Worm (Caenorhabditis elegans) whole organism, L1 larva: ENCODE measurements around the gene T02H6.10.

Source experiments
- C04F5.9 ChIP-seq: sonication (generic microtip); optimal IDR thresholded peaks from 2 replicates; lab custom pipeline; 2016; ENCODE audit warnings: missing genetic modification characterization, missing compliant biosample characterization
- C16A3.4 ChIP-seq: fragments of 150-350 bp; optimal IDR thresholded peaks from 2 replicates; lab custom pipeline; 2014; ENCODE audit warnings: missing biosample characterization, missing genetic modification characterization
- C34B4.2 ChIP-seq: sonication (generic microtip); optimal IDR thresholded peaks from 2 replicates; lab custom pipeline; 2017; ENCODE audit warnings: mild to moderate bottlenecking, missing genetic modification characterization, missing compliant biosample characterization
- F16B12.6 ChIP-seq: fragments of 150-350 bp; optimal IDR thresholded peaks from 2 replicates; lab custom pipeline; 2014; ENCODE audit warnings: missing biosample characterization, missing genetic modification characterization
- Y116A8C.19 ChIP-seq: sonication (generic microtip); optimal IDR thresholded peaks from 2 replicates; lab custom pipeline; 2016; ENCODE audit warnings: missing compliant biosample characterization, missing genetic modification characterization, borderline replicate concordance
- blmp-1 ChIP-seq: fragments of 150-350 bp; optimal IDR thresholded peaks from 2 replicates; lab custom pipeline; 2014; ENCODE audit warnings: missing biosample characterization, missing genetic modification characterization
- ceh-63 ChIP-seq: fragments of 200-800 bp; sonication (Bioruptor generic); optimal IDR thresholded peaks from 2 replicates; lab custom pipeline; 2018; ENCODE audit warnings: mild to moderate bottlenecking, missing genetic modification characterization, missing compliant biosample characterization
- dpl-1 ChIP-seq, 3 experiments: fragments of 150-350 bp in 2 of 3; sonication (generic microtip) in 1 of 3; optimal IDR thresholded peaks; 2 replicates each; lab custom pipeline; 2014 to 2017; ENCODE audit warnings: missing biosample characterization in 3 of 3, missing genetic modification characterization in 3 of 3, missing genetic modification reagents in 3 of 3
- dsc-1 ChIP-seq: sonication (generic microtip); optimal IDR thresholded peaks from 2 replicates; lab custom pipeline; 2016; ENCODE audit warnings: mild to moderate bottlenecking, missing genetic modification characterization, missing compliant biosample characterization
- egl-13 ChIP-seq: sonication (generic microtip); optimal IDR thresholded peaks from 2 replicates; lab custom pipeline; 2016; ENCODE audit warnings: missing genotype, missing genetic modification reagents, missing genetic modification characterization, missing compliant biosample characterization
- elt-3 ChIP-seq, 6 experiments: fragments of 150-350 bp in 1 of 6; sonication (generic microtip); optimal IDR thresholded peaks; 2 replicates each; lab custom pipeline; 2017 to 2018; ENCODE audit warnings: missing biosample characterization in 6 of 6, missing genetic modification characterization in 6 of 6, inconsistent platforms in 1 of 6
- ets-5 ChIP-seq: fragments of 200-800 bp; sonication (Bioruptor generic); IDR thresholded peaks from 2 replicates; pipeline ENCODE4 v1.3.6; 2022; ENCODE audit warnings: missing genetic modification characterization, missing compliant biosample characterization
- fkh-4 ChIP-seq: sonication (generic microtip); optimal IDR thresholded peaks from 2 replicates; lab custom pipeline; 2016; ENCODE audit warnings: missing compliant biosample characterization, missing genetic modification characterization, borderline replicate concordance
- fkh-8 ChIP-seq: sonication (generic microtip); optimal IDR thresholded peaks from 2 replicates; lab custom pipeline; 2016; ENCODE audit warnings: mild to moderate bottlenecking, missing genetic modification characterization, missing compliant biosample characterization
- grh-1 ChIP-seq: fragments of 200-800 bp; sonication (Bioruptor generic); IDR thresholded peaks from 2 replicates; pipeline ENCODE4 v1.3.6; 2022; ENCODE audit warnings: missing genetic modification reagents, missing genetic modification characterization, missing compliant biosample characterization
- hlh-4 ChIP-seq: sonication (generic microtip); optimal IDR thresholded peaks from 2 replicates; lab custom pipeline; 2016; ENCODE audit warnings: mild to moderate bottlenecking, missing genetic modification characterization, missing compliant biosample characterization
- hpl-2 ChIP-seq: fragments of 150-350 bp; optimal IDR thresholded peaks from 2 replicates; lab custom pipeline; 2014; ENCODE audit warnings: missing biosample characterization, missing genetic modification reagents, missing genetic modification characterization
- irx-1 ChIP-seq: sonication (generic microtip); optimal IDR thresholded peaks from 2 replicates; lab custom pipeline; 2016; ENCODE audit warnings: missing genetic modification characterization, missing compliant biosample characterization
- isw-1 ChIP-seq: fragments of 200-800 bp; sonication (Bioruptor generic); IDR thresholded peaks from 2 replicates; pipeline ENCODE4 v1.3.6; 2022; ENCODE audit warnings: missing genetic modification characterization, missing compliant biosample characterization
- lin-13 ChIP-seq: fragments of 150-350 bp; optimal IDR thresholded peaks from 2 replicates; lab custom pipeline; 2014; ENCODE audit warnings: missing biosample characterization, missing genetic modification reagents, missing genetic modification characterization
- lin-15B ChIP-seq: fragments of 150-350 bp; sonication (generic microtip); optimal IDR thresholded peaks from 3 replicates; lab custom pipeline; 2014; ENCODE audit warnings: missing biosample characterization, missing genetic modification characterization
- lin-35 ChIP-seq, 2 experiments: fragments of 150-350 bp; optimal IDR thresholded peaks; 2 replicates each; lab custom pipeline; 2014; ENCODE audit warnings: missing biosample characterization in 2 of 2, missing genetic modification characterization in 2 of 2, missing genetic modification reagents in 2 of 2
- lsy-2 ChIP-seq, 2 experiments: fragments of 150-350 bp; optimal IDR thresholded peaks; 2 replicates each; lab custom pipeline; 2014; ENCODE audit warnings: missing biosample characterization in 2 of 2, missing genetic modification characterization in 2 of 2
- mef-2 ChIP-seq: fragments of 150-350 bp; optimal IDR thresholded peaks from 2 replicates; lab custom pipeline; 2014; ENCODE audit warnings: missing biosample characterization, missing genetic modification characterization
- nhr-11 ChIP-seq: fragments of 150-350 bp; optimal IDR thresholded peaks from 2 replicates; lab custom pipeline; 2014; ENCODE audit warnings: missing biosample characterization, missing genetic modification characterization
- nhr-12 ChIP-seq: sonication (generic microtip); optimal IDR thresholded peaks from 2 replicates; lab custom pipeline; 2017; ENCODE audit warnings: missing biosample characterization, missing genetic modification characterization
- nhr-84 ChIP-seq: sonication (generic microtip); optimal IDR thresholded peaks from 2 replicates; lab custom pipeline; 2017; ENCODE audit warnings: missing biosample characterization, missing genetic modification characterization
- nhr-85 ChIP-seq: sonication (generic microtip); peaks from one replicate; lab custom pipeline; 2016; ENCODE audit warnings: missing genetic modification characterization, inconsistent platforms, missing compliant biosample characterization
- nhr-90 ChIP-seq: sonication (generic microtip); optimal IDR thresholded peaks from 2 replicates; lab custom pipeline; 2016; ENCODE audit warnings: mild to moderate bottlenecking, missing genetic modification characterization, missing compliant biosample characterization; ENCODE audit not compliant: poor library complexity
- pax-3 ChIP-seq: fragments of 200-800 bp; sonication (Bioruptor generic); optimal IDR thresholded peaks from 2 replicates; lab custom pipeline; 2018; ENCODE audit warnings: mild to moderate bottlenecking, missing genetic modification characterization, moderate library complexity, missing compliant biosample characterization
- pqm-1 ChIP-seq: sonication (generic microtip); optimal IDR thresholded peaks from 3 replicates; lab custom pipeline; 2017; ENCODE audit warnings: missing biosample characterization, missing genetic modification characterization
- rnt-1 ChIP-seq: sonication (generic microtip); optimal IDR thresholded peaks from 2 replicates; lab custom pipeline; 2016; ENCODE audit warnings: mild to moderate bottlenecking, missing genetic modification characterization, moderate library complexity, missing compliant biosample characterization
- skn-1 ChIP-seq: fragments of 150-350 bp; optimal IDR thresholded peaks from 2 replicates; lab custom pipeline; 2014; ENCODE audit warnings: missing biosample characterization, missing genetic modification characterization
- snu-23 ChIP-seq: sonication (generic microtip); optimal IDR thresholded peaks from 2 replicates; lab custom pipeline; 2016; ENCODE audit warnings: missing genetic modification characterization, missing compliant biosample characterization
- sox-4 ChIP-seq: sonication (generic microtip); optimal IDR thresholded peaks from 2 replicates; lab custom pipeline; 2016; ENCODE audit warnings: missing genetic modification characterization, missing compliant biosample characterization
- unc-62 ChIP-seq: fragments of 150-350 bp; optimal IDR thresholded peaks from 2 replicates; lab custom pipeline; 2014; ENCODE audit warnings: missing biosample characterization, missing genetic modification reagents, missing genetic modification characterization
- unc-86 ChIP-seq: sonication (generic microtip); optimal IDR thresholded peaks from 2 replicates; lab custom pipeline; 2016; ENCODE audit warnings: missing genetic modification characterization, missing compliant biosample characterization
- unc-98 ChIP-seq: fragments of 200-800 bp; sonication (Bioruptor generic); IDR thresholded peaks from 2 replicates; pipeline ENCODE4 v1.3.6; 2022; ENCODE audit warnings: missing genetic modification characterization, missing compliant biosample characterization
- zag-1 ChIP-seq: fragments of 150-350 bp; optimal IDR thresholded peaks from 2 replicates; lab custom pipeline; 2014; ENCODE audit warnings: missing biosample characterization, missing genetic modification characterization
- zip-4 ChIP-seq: fragments of 200-800 bp; sonication (Bioruptor generic); optimal IDR thresholded peaks from 2 replicates; lab custom pipeline; 2018; ENCODE audit warnings: mild to moderate bottlenecking, missing genetic modification characterization, moderate library complexity, missing compliant biosample characterization
- ztf-4 ChIP-seq: fragments of 150-350 bp; optimal IDR thresholded peaks from 2 replicates; lab custom pipeline; 2014; ENCODE audit warnings: missing biosample characterization, missing genetic modification characterization

Gene T02H6.10

ce11 chrII:691550-691949 lies 11.0 kb upstream of the T02H6.10 start, which contains the start of gene T02H6.3:
T02H6.3 (plus strand) TSS chrII:691850.
- no peak for TF ChIP-seq C34B4.2 (tag; lab: Kevin White, UChicago)
- TF ChIP-seq grh-1 (GFP tag; lab: Robert Waterston, UW) = no peak
- TF ChIP-seq dpl-1 (GFP tag; optimal IDR thresholded peaks at IDR 0.05; lab: Kevin White, UChicago) = no peak
- no peak for TF ChIP-seq pax-3
- TF ChIP-seq elt-3 (tag; optimal IDR thresholded peaks at IDR 0.05; lab: Kevin White, UChicago) = no peak
- TF ChIP-seq nhr-11 = no peak
- TF ChIP-seq ets-5 = no peak
- no peak for TF ChIP-seq lin-35 (GFP tag; optimal IDR thresholded peaks at IDR 0.05; lab: Kevin White, UChicago)
- TF ChIP-seq nhr-85 = no peak
- no peak for TF ChIP-seq skn-1
- TF ChIP-seq hpl-2 = no peak
- TF ChIP-seq snu-23 = no peak
- no peak for TF ChIP-seq lin-15B (tag; lab: Kevin White, UChicago)
- TF ChIP-seq isw-1 (GFP tag; lab: Robert Waterston, UW) = no peak

- TF ChIP-seq rnt-1 (tag; lab: Kevin White, UChicago) (no peak), hlh-4 (no peak), blmp-1 (tag; lab: Kevin White, UChicago) (no peak), nhr-84 (tag; lab: Kevin White, UChicago) (no peak), zip-4 (GFP tag; lab: Kevin White, UChicago) (no peak), C04F5.9 (tag; lab: Kevin White, UChicago) (no peak), zag-1 (tag; lab: Kevin White, UChicago) (no peak), mef-2 (no peak), snu-23 (no peak), ceh-63 (no peak), dsc-1 (no peak), unc-98 (GFP tag; lab: Robert Waterston, UW) (no peak), fkh-8 (tag; lab: Kevin White, UChicago) (no peak), C16A3.4 (tag; lab: Kevin White, UChicago) (no peak), nhr-90 (tag; lab: Kevin White, UChicago) (no peak), lin-35 (GFP tag; optimal IDR thresholded peaks at IDR 0.05; lab: Kevin White, UChicago) (no peak), unc-86 (no peak), C34B4.2 (tag; lab: Kevin White, UChicago) (no peak), unc-62 (no peak)
Measured at ce11 chrII:689749-690148, 9.2 kb upstream of the T02H6.10 start, which contains the start of gene T02H6.4. T02H6.4 (plus strand) TSS chrII:690049.

- TF ChIP-seq lin-13 (no peak), F16B12.6 (tag; lab: Kevin White, UChicago) (no peak), dsc-1 (no peak), irx-1 (tag; lab: Kevin White, UChicago) (no peak), unc-62 (no peak), unc-86 (no peak), ets-5 (no peak), pax-3 (no peak), egl-13 (no peak), fkh-4 (no peak), sox-4 (tag; lab: Kevin White, UChicago) (no peak), lsy-2 (tag; optimal IDR thresholded peaks at IDR 0.05; lab: Kevin White, UChicago) (no peak), Y116A8C.19 (tag; lab: Kevin White, UChicago) (no peak), dpl-1 (GFP tag; optimal IDR thresholded peaks at IDR 0.05; lab: Kevin White, UChicago) (no peak), pqm-1 (tag; lab: Kevin White, UChicago) (no peak), nhr-12 (tag; lab: Kevin White, UChicago) (no peak), lin-35 (GFP tag; optimal IDR thresholded peaks at IDR 0.05; lab: Kevin White, UChicago) (no peak), ztf-4 (no peak), grh-1 (GFP tag; lab: Robert Waterston, UW) (no peak)
- TF ChIP-seq, all 84 proteins: peak for 0
Measured at ce11 chrII:684811-685210, 4.3 kb upstream of the T02H6.10 start, which contains the start of gene T02H6.5. T02H6.5 (plus strand) TSS chrII:685111.
